Fruit fly (Drosophila melanogaster) whole organism, prepupa: ENCODE measurements around the gene lush.
A peak's percentile ranks its signal among the peaks of the same experiment; 100 is the strongest.

Experiments used
- Blimp-1 ChIP-seq: fragments of 200-800 bp; sonication (Bioruptor generic); optimal IDR thresholded peaks from 3 replicates; lab custom pipeline; 2017; ENCODE audit warnings: missing biosample characterization, missing genetic modification characterization, mild to moderate bottlenecking, moderate library complexity, missing genetic modification reagents
- CG11294 ChIP-seq: fragments of 200-800 bp; sonication (Bioruptor generic); IDR thresholded peaks from 2 replicates; pipeline ENCODE4 v1.3.6; 2022; ENCODE audit warnings: missing biosample characterization, missing genetic modification characterization
- CG11762 ChIP-seq: fragments of 200-800 bp; sonication (Bioruptor generic); optimal IDR thresholded peaks from 3 replicates; lab custom pipeline; 2016; ENCODE audit warnings: missing biosample characterization, missing genetic modification characterization; ENCODE audit not compliant: insufficient read depth
- CG16779 ChIP-seq: fragments of 200-800 bp; sonication (Bioruptor generic); optimal IDR thresholded peaks from 3 replicates; lab custom pipeline; 2017; ENCODE audit warnings: missing biosample characterization, mild to moderate bottlenecking, missing genetic modification characterization
- CG31627 ChIP-seq: fragments of 200-800 bp; sonication (Bioruptor generic); optimal IDR thresholded peaks from 3 replicates; lab custom pipeline; 2016; ENCODE audit warnings: missing biosample characterization, missing genetic modification characterization
- CG32006 ChIP-seq: fragments of 200-800 bp; sonication (Bioruptor generic); optimal IDR thresholded peaks from 3 replicates; lab custom pipeline; 2017; ENCODE audit warnings: missing biosample characterization, mild to moderate bottlenecking, missing genetic modification characterization
- CG3919 ChIP-seq: fragments of 200-800 bp; sonication (Bioruptor generic); optimal IDR thresholded peaks from 3 replicates; lab custom pipeline; 2016; ENCODE audit warnings: missing biosample characterization, missing genetic modification characterization
- CG4318 ChIP-seq: fragments of 200-800 bp; sonication (Bioruptor generic); optimal IDR thresholded peaks from 3 replicates; lab custom pipeline; 2017; ENCODE audit warnings: missing biosample characterization, mild to moderate bottlenecking, missing genetic modification characterization
- CG6276 ChIP-seq: fragments of 200-800 bp; sonication (Bioruptor generic); optimal IDR thresholded peaks from 2 replicates; lab custom pipeline; 2017; ENCODE audit warnings: missing biosample characterization, mild to moderate bottlenecking, missing genetic modification characterization
- CG6792 ChIP-seq: fragments of 200-800 bp; sonication (Bioruptor generic); optimal IDR thresholded peaks from 3 replicates; lab custom pipeline; 2016; ENCODE audit warnings: missing biosample characterization, missing genetic modification characterization
- CG6854 ChIP-seq: fragments of 200-800 bp; sonication (Bioruptor generic); optimal IDR thresholded peaks from 2 replicates; lab custom pipeline; 2017; ENCODE audit warnings: missing biosample characterization, mild to moderate bottlenecking, missing genetic modification characterization
- CG8319 ChIP-seq: fragments of 200-800 bp; sonication (Bioruptor generic); optimal IDR thresholded peaks from 3 replicates; lab custom pipeline; 2016; ENCODE audit warnings: missing biosample characterization, missing genetic modification characterization
- CG8632 ChIP-seq: fragments of 200-800 bp; sonication (Bioruptor generic); optimal IDR thresholded peaks from 3 replicates; lab custom pipeline; 2016; ENCODE audit warnings: missing biosample characterization, missing genetic modification characterization
- CG9139 ChIP-seq: fragments of 200-800 bp; sonication (Bioruptor generic); optimal IDR thresholded peaks from 3 replicates; lab custom pipeline; 2017; ENCODE audit warnings: missing biosample characterization, mild to moderate bottlenecking, missing genetic modification characterization
- Ets21C ChIP-seq: fragments of 200-800 bp; sonication (Bioruptor generic); optimal IDR thresholded peaks from 3 replicates; lab custom pipeline; 2016; ENCODE audit warnings: missing biosample characterization, missing genetic modification characterization
- Ets96B ChIP-seq: fragments of 200-800 bp; optimal IDR thresholded peaks from 2 replicates; lab custom pipeline; 2019; ENCODE audit warnings: missing biosample characterization, mild to moderate bottlenecking, missing genetic modification characterization, moderate library complexity
- Met ChIP-seq: fragments of 200-800 bp; sonication (Bioruptor generic); optimal IDR thresholded peaks from 3 replicates; lab custom pipeline; 2016; ENCODE audit warnings: missing biosample characterization, missing genetic modification characterization
- Smox ChIP-seq: fragments of 200-800 bp; sonication (Bioruptor generic); optimal IDR thresholded peaks from 3 replicates; lab custom pipeline; 2016; ENCODE audit warnings: missing biosample characterization, missing genetic modification characterization
- Sox102F ChIP-seq: fragments of 200-800 bp; sonication (Bioruptor generic); optimal IDR thresholded peaks from 2 replicates; lab custom pipeline; 2016; ENCODE audit warnings: missing biosample characterization, mild to moderate bottlenecking, missing genetic modification characterization
- acj6 ChIP-seq: fragments of 200-800 bp; sonication (Bioruptor generic); optimal IDR thresholded peaks from 3 replicates; lab custom pipeline; 2016; ENCODE audit warnings: missing biosample characterization, missing genetic modification characterization
- cyc ChIP-seq: fragments of 200-800 bp; sonication (Bioruptor generic); optimal IDR thresholded peaks from 3 replicates; lab custom pipeline; 2016; ENCODE audit warnings: missing biosample characterization, missing genetic modification characterization
- dac ChIP-seq: fragments of 200-800 bp; sonication (Bioruptor generic); optimal IDR thresholded peaks from 2 replicates; lab custom pipeline; 2017; ENCODE audit warnings: missing biosample characterization, mild to moderate bottlenecking, missing genetic modification characterization
- esn ChIP-seq: fragments of 200-800 bp; sonication (Bioruptor generic); optimal IDR thresholded peaks from 2 replicates; lab custom pipeline; 2016; ENCODE audit warnings: missing biosample characterization, mild to moderate bottlenecking, missing genetic modification characterization, moderate library complexity
- fd59A ChIP-seq: fragments of 200-800 bp; sonication (Bioruptor generic); optimal IDR thresholded peaks from 2 replicates; lab custom pipeline; 2017; ENCODE audit warnings: missing biosample characterization, mild to moderate bottlenecking, missing genetic modification characterization, missing genetic modification reagents
- fd85E ChIP-seq: fragments of 200-800 bp; sonication (Bioruptor generic); optimal IDR thresholded peaks from 3 replicates; lab custom pipeline; 2016; ENCODE audit warnings: missing biosample characterization, missing genetic modification characterization
- salr ChIP-seq, 2 experiments: fragments of 200-800 bp; sonication (Bioruptor generic); optimal IDR thresholded peaks; 3 replicates each; lab custom pipeline; 2016 to 2018; ENCODE audit warnings: missing biosample characterization in 2 of 2, missing genetic modification characterization in 2 of 2, mild to moderate bottlenecking in 1 of 2
- spab ChIP-seq: fragments of 200-800 bp; sonication (Bioruptor generic); optimal IDR thresholded peaks from 2 replicates; lab custom pipeline; 2017; ENCODE audit warnings: missing biosample characterization, mild to moderate bottlenecking, missing genetic modification characterization, missing genetic modification reagents
- ss ChIP-seq, 2 experiments: fragments of 200-800 bp; sonication (Bioruptor generic); optimal IDR thresholded peaks; 2 replicates in 1 of 2; 3 replicates in 1 of 2; lab custom pipeline; 2017 to 2018; ENCODE audit warnings: mild to moderate bottlenecking in 2 of 2, missing biosample characterization in 2 of 2, missing genetic modification characterization in 2 of 2, moderate library complexity in 1 of 2
- svp ChIP-seq: fragments of 200-800 bp; sonication (Bioruptor generic); peaks from one replicate; lab custom pipeline; 2016; ENCODE audit warnings: missing biosample characterization, missing genetic modification characterization
- topi ChIP-seq: fragments of 200-800 bp; sonication (Bioruptor generic); optimal IDR thresholded peaks from 3 replicates; lab custom pipeline; 2016; ENCODE audit warnings: missing biosample characterization, missing genetic modification characterization
- vri ChIP-seq: fragments of 200-800 bp; sonication (Bioruptor generic); optimal IDR thresholded peaks from 3 replicates; lab custom pipeline; 2016; ENCODE audit warnings: missing biosample characterization, mild to moderate bottlenecking, missing genetic modification characterization

lush gene

DNA sequence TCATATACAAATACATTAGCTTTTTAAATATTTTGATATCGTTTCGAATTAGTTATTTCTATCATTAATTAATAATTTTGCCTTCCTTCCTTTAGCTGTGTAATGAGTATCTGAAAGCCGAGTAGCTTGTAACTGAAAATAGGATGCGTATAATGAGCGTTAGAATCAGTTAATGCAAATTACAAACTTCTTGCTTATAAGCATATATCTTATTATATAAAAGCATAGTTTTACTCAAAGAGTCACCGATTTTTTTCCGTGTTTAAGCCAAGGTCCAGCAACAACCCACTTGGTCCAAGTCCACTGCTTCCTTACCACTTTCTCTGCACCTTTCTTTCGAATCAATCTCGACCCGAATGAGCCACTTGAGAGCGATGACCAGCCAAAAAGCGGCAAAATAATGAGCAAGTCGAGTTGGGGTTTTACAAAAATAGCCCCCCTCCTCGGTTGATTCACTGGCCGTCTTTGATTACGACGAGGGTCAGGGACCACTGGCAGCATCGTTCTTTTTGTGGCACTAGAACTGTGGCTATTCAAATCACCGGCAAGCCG lies 49.9 kb downstream of the lush start (continued):
- TF ChIP-seq Smox (GFP tag; lab: Kevin White, UChicago): no peak
- no peak for TF ChIP-seq Ets21C (GFP tag; lab: Kevin White, UChicago)
- TF ChIP-seq CG8632: no peak
- no peak for TF ChIP-seq svp (GFP tag; lab: Kevin White, UChicago)
- TF ChIP-seq CG31627 (GFP tag; lab: Kevin White, UChicago): peak; percentile 34
- peak; percentile 39 for TF ChIP-seq cyc (GFP tag; lab: Kevin White, UChicago)
- TF ChIP-seq Met: no peak
- TF ChIP-seq acj6: peak; percentile 14
- no peak for TF ChIP-seq CG6276 (GFP tag; lab: Kevin White, UChicago)
- TF ChIP-seq Ets96B (tag; lab: Kevin White, UChicago): no peak
- TF ChIP-seq CG4318 (GFP tag; lab: Kevin White, UChicago): no peak
- TF ChIP-seq fd59A: no peak
- no peak for TF ChIP-seq spab (GFP tag; lab: Kevin White, UChicago)
- TF ChIP-seq CG8319 (GFP tag; lab: Kevin White, UChicago): no peak
- TF ChIP-seq esn (GFP tag; lab: Kevin White, UChicago): peak; percentile 63
- peak; percentile 13 for TF ChIP-seq topi (GFP tag; lab: Kevin White, UChicago)
- TF ChIP-seq vri (GFP tag; lab: Kevin White, UChicago): no peak
- no peak for TF ChIP-seq ss (GFP tag; optimal IDR thresholded peaks at IDR 0.05; lab: Kevin White, UChicago)
- TF ChIP-seq CG11294 (GFP tag; lab: Robert Waterston, UW): no peak
- TF ChIP-seq Sox102F (GFP tag; lab: Kevin White, UChicago): no peak
- no peak for TF ChIP-seq dac (GFP tag; lab: Kevin White, UChicago)
- TF ChIP-seq CG16779: no peak
- peak; percentile 91 for TF ChIP-seq Blimp-1 (GFP tag; lab: Kevin White, UChicago)
- no peak for TF ChIP-seq salr (GFP tag; optimal IDR thresholded peaks at IDR 0.05; lab: Kevin White, UChicago)
- TF ChIP-seq CG6792 (GFP tag; lab: Kevin White, UChicago): no peak
- no peak for TF ChIP-seq fd85E (GFP tag; lab: Kevin White, UChicago)
- TF ChIP-seq CG3919: no peak
- no peak for TF ChIP-seq CG32006 (GFP tag; lab: Kevin White, UChicago)
- TF ChIP-seq CG6854 (GFP tag; lab: Kevin White, UChicago): no peak
- TF ChIP-seq CG9139: no peak
- TF ChIP-seq CG11762 (GFP tag; lab: Kevin White, UChicago): no peak
